Fruit fly (Drosophila melanogaster) whole organism, wandering third instar larva: ENCODE results near the gene CG31548.

ENCODE experiments used
- N ChIP-seq: fragments of >200 bp; optimal IDR thresholded peaks from 2 replicates; lab custom pipeline; 2018; ENCODE audit warnings: missing biosample characterization, missing external identifiers, missing genetic modification characterization
- psq ChIP-seq: fragments of 200-800 bp; sonication (Bioruptor generic); optimal IDR thresholded peaks from 3 replicates; lab custom pipeline; 2017; ENCODE audit warnings: missing biosample characterization, mild to moderate bottlenecking, missing genetic modification characterization, moderate library complexity
- usp ChIP-seq: fragments of >200 bp; optimal IDR thresholded peaks from 2 replicates; lab custom pipeline; 2017; ENCODE audit warnings: missing biosample characterization, missing genetic modification characterization

DNA sequence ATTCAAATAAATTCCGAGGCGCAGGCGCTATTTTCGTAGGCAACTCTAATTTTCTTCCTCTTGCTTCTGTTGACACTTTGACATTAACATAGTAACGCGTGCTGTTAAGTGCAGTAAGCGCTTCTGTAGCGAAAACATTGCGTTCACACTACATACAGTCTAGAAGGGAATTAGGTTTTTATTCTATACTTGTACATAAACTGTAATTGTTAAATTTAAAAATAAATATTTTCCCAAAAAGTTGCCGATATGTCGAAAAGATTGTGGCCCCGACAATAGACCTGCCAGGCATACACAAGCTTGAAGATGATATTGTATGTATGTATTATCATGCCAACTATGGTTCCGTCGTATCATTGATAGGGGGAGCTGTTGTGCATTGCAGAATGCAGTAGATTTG is 30.2 kb downstream of the CG31548 start, which contains the start of gene asl:
- TF ChIP-seq psq (GFP tag; lab: Kevin White, UChicago): peak; percentile 48
- peak; percentile 94 for TF ChIP-seq N (GFP tag; lab: Kevin White, UChicago)
- TF ChIP-seq usp: no peak
